Worm (Caenorhabditis elegans) whole organism, late embryonic: ENCODE results near the gene lin-36.

Experiments
- ama-1 ChIP-seq: fragments of 150-350 bp; optimal IDR thresholded peaks from 2 replicates; lab custom pipeline; 2014
- ceh-2 ChIP-seq: sonication (generic microtip); optimal IDR thresholded peaks from 2 replicates; lab custom pipeline; 2016; ENCODE audit warnings: missing genotype, missing genetic modification characterization, missing compliant biosample characterization
- ceh-48 ChIP-seq: sonication (generic microtip); optimal IDR thresholded peaks from 2 replicates; lab custom pipeline; 2016; ENCODE audit warnings: missing genetic modification characterization, inconsistent platforms, missing compliant biosample characterization
- elt-4 ChIP-seq: sonication (generic microtip); optimal IDR thresholded peaks from 2 replicates; lab custom pipeline; 2016; ENCODE audit warnings: missing genetic modification characterization, missing compliant biosample characterization
- nhr-11 ChIP-seq: fragments of 150-350 bp; optimal IDR thresholded peaks from 2 replicates; lab custom pipeline; 2014; ENCODE audit warnings: missing biosample characterization, missing genetic modification characterization
- syd-9 ChIP-seq: sonication (generic microtip); optimal IDR thresholded peaks from 2 replicates; lab custom pipeline; 2016; ENCODE audit warnings: mild to moderate bottlenecking, missing genetic modification characterization, moderate library complexity, missing compliant biosample characterization
- tbx-7 ChIP-seq: sonication (generic microtip); optimal IDR thresholded peaks from 2 replicates; lab custom pipeline; 2016; ENCODE audit warnings: missing genotype, missing genetic modification characterization, missing compliant biosample characterization

ce11 chrIII:8016438-8016837 lies 4.2 kb downstream of the lin-36 start, which contains the start of gene F44B9.5:
- TF ChIP-seq ceh-2 (tag; lab: Kevin White, UChicago) (no peak), elt-4 (no peak), nhr-11 (tag; lab: Kevin White, UChicago) (no peak), syd-9 (tag; lab: Kevin White, UChicago) (no peak), ceh-48 (no peak), tbx-7 (tag; lab: Kevin White, UChicago) (no peak), ama-1 (lab: Kevin White, UChicago) (no peak)
